Worm (Caenorhabditis elegans): ENCODE measurements around the gene C34D10.1.

DNA sequence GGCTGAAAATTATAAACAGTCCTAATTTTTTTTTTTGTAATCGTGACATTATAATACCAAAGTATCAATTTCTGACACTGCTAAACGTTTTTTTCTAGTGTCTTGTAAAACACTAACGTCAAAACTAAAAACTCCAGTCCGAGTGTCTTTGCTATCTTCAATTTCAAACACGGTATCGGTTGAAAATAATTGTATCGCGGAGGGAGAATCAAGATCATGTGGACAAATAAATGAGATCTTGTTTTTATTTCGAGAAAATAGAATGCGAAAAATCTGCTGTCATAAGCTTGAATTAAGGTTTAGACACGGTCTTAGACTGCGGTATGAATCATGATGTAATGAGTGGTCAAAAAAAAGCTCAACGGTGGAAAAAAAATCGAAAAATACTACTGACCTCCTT lies 19.4 kb downstream of the C34D10.1 start:
- TF ChIP-seq elt-3 (tag; optimal IDR thresholded peaks at IDR 0.05) = no peak
- no peak for TF ChIP-seq nhr-12 (tag; optimal IDR thresholded peaks at IDR 0.05)
